Fruit fly (Drosophila melanogaster) whole organism, embryonic: ENCODE data around the gene Synd.

Source experiments
- Aef1 ChIP-seq: fragments of 200-800 bp; sonication (Bioruptor generic); IDR thresholded peaks from 3 replicates; pipeline ENCODE4 v1.3.6; 2022; ENCODE audit warnings: missing biosample characterization, missing genetic modification characterization
- CG10147 ChIP-seq: fragments of 200-800 bp; sonication (Bioruptor generic); optimal IDR thresholded peaks from 2 replicates; lab custom pipeline; 2019; ENCODE audit warnings: missing biosample characterization, mild to moderate bottlenecking, missing genetic modification characterization, moderate library complexity
- CG10321 ChIP-seq: fragments of 200-800 bp; sonication (Bioruptor generic); IDR thresholded peaks from 2 replicates; pipeline ENCODE4 v1.3.6; 2022; ENCODE audit warnings: missing biosample characterization, missing genetic modification characterization
- CG10543 ChIP-seq: fragments of 200-800 bp; sonication (Bioruptor generic); optimal IDR thresholded peaks from 3 replicates; lab custom pipeline; 2017; ENCODE audit warnings: missing biosample characterization, mild to moderate bottlenecking, missing genetic modification characterization, moderate library complexity
- CG11456 ChIP-seq: fragments of 200-800 bp; sonication (Bioruptor generic); IDR thresholded peaks from 3 replicates; pipeline ENCODE4 v1.3.6; 2022; ENCODE audit warnings: missing biosample characterization, missing genetic modification characterization
- CG12236 ChIP-seq: fragments of 200-800 bp; sonication (Bioruptor generic); optimal IDR thresholded peaks from 2 replicates; lab custom pipeline; 2016; ENCODE audit warnings: missing biosample characterization, missing genetic modification characterization
- CG12942 ChIP-seq: fragments of 200-800 bp; sonication (Bioruptor generic); optimal IDR thresholded peaks from 3 replicates; lab custom pipeline; 2016; ENCODE audit warnings: missing biosample characterization, missing genetic modification characterization
- CG14710 ChIP-seq: fragments of 200-800 bp; sonication (Bioruptor generic); optimal IDR thresholded peaks from 3 replicates; lab custom pipeline; 2019; ENCODE audit warnings: missing biosample characterization, mild to moderate bottlenecking, missing genetic modification characterization, moderate library complexity
- CG15011 ChIP-seq: fragments of 200-800 bp; sonication (Bioruptor generic); optimal IDR thresholded peaks from 3 replicates; lab custom pipeline; 2018; ENCODE audit warnings: missing biosample characterization, mild to moderate bottlenecking, missing genetic modification characterization
- CG1832 ChIP-seq: fragments of 200-800 bp; sonication (Bioruptor generic); optimal IDR thresholded peaks from 2 replicates; lab custom pipeline; 2017; ENCODE audit warnings: missing biosample characterization, mild to moderate bottlenecking, missing genetic modification characterization, inconsistent platforms
- CG18599 ChIP-seq: fragments of 200-800 bp; sonication (Bioruptor generic); optimal IDR thresholded peaks from 3 replicates; lab custom pipeline; 2017; ENCODE audit warnings: missing biosample characterization, missing genetic modification characterization, mild to moderate bottlenecking, moderate library complexity, missing genetic modification reagents
- CG30431 ChIP-seq: fragments of 200-800 bp; sonication (Bioruptor generic); optimal IDR thresholded peaks from 2 replicates; lab custom pipeline; 2017; ENCODE audit warnings: missing biosample characterization, missing genetic modification characterization
- CG3281 ChIP-seq: fragments of 200-800 bp; sonication (Bioruptor generic); optimal IDR thresholded peaks from 3 replicates; lab custom pipeline; 2017; ENCODE audit warnings: missing biosample characterization, mild to moderate bottlenecking, missing genetic modification characterization
- CG6175 ChIP-seq: fragments of 200-800 bp; sonication (Bioruptor generic); IDR thresholded peaks from 3 replicates; pipeline ENCODE4 v1.3.6; 2022; ENCODE audit warnings: missing biosample characterization, missing genetic modification characterization
- CG6689 ChIP-seq: fragments of 200-800 bp; sonication (Bioruptor generic); IDR thresholded peaks from 2 replicates; pipeline ENCODE4 v1.3.6; 2022; ENCODE audit warnings: missing biosample characterization, missing genetic modification characterization
- CG6854 ChIP-seq: fragments of 200-800 bp; sonication (Bioruptor generic); optimal IDR thresholded peaks from 3 replicates; lab custom pipeline; 2017; ENCODE audit warnings: missing biosample characterization, mild to moderate bottlenecking, missing genetic modification characterization
- CG7357 ChIP-seq: fragments of 200-800 bp; sonication (Bioruptor generic); IDR thresholded peaks from 3 replicates; pipeline ENCODE4 v1.3.6; 2022; ENCODE audit warnings: missing biosample characterization, missing genetic modification characterization
- D19B ChIP-seq: fragments of 200-800 bp; sonication (Bioruptor generic); optimal IDR thresholded peaks from 2 replicates; lab custom pipeline; 2017; ENCODE audit warnings: missing biosample characterization, mild to moderate bottlenecking, missing genetic modification characterization
- Dad ChIP-seq: fragments of 200-800 bp; sonication (Bioruptor generic); optimal IDR thresholded peaks from 3 replicates; lab custom pipeline; 2016; ENCODE audit warnings: missing biosample characterization, missing genetic modification characterization
- Dp ChIP-seq: fragments of 200-800 bp; sonication (Bioruptor generic); optimal IDR thresholded peaks from 2 replicates; lab custom pipeline; 2018; ENCODE audit warnings: missing biosample characterization, mild to moderate bottlenecking, missing genetic modification characterization, moderate library complexity
- Elba2 ChIP-seq: fragments of 200-800 bp; sonication (Bioruptor generic); optimal IDR thresholded peaks from 3 replicates; lab custom pipeline; 2016; ENCODE audit warnings: missing biosample characterization, missing genetic modification characterization
- Ets65A ChIP-seq: fragments of 200-800 bp; sonication (Bioruptor generic); peaks from one replicate; lab custom pipeline; 2016; ENCODE audit warnings: missing biosample characterization, missing genetic modification characterization
- GATAe ChIP-seq: fragments of 200-800 bp; sonication (Bioruptor generic); conservative IDR thresholded peaks from 2 replicates; pipeline ENCODE4 v1.3.6; 2022; ENCODE audit warnings: missing biosample characterization, missing genetic modification characterization
- HLH4C ChIP-seq: fragments of 200-800 bp; sonication (Bioruptor generic); IDR thresholded peaks from 3 replicates; pipeline ENCODE4 v1.3.6; 2022; ENCODE audit warnings: missing biosample characterization, missing genetic modification characterization; ENCODE audit not compliant: partially characterized antibody
- MESR4 ChIP-seq: fragments of 200-800 bp; sonication (Bioruptor generic); optimal IDR thresholded peaks from 2 replicates; lab custom pipeline; 2018; ENCODE audit warnings: missing biosample characterization, mild to moderate bottlenecking, missing genetic modification characterization, moderate library complexity
- Max ChIP-seq: fragments of 200-800 bp; sonication (Bioruptor generic); optimal IDR thresholded peaks from 2 replicates; lab custom pipeline; 2016; ENCODE audit warnings: missing biosample characterization, mild to moderate bottlenecking, missing genetic modification characterization
- Mes4 ChIP-seq: fragments of 200-800 bp; sonication (Bioruptor generic); optimal IDR thresholded peaks from 2 replicates; lab custom pipeline; 2016; ENCODE audit warnings: missing biosample characterization, missing genetic modification characterization
- Nf-YB ChIP-seq: fragments of 200-800 bp; sonication (Bioruptor generic); optimal IDR thresholded peaks from 3 replicates; lab custom pipeline; 2019; ENCODE audit warnings: missing biosample characterization, mild to moderate bottlenecking, missing genetic modification characterization, moderate library complexity
- Nf-YC ChIP-seq: fragments of 200-800 bp; optimal IDR thresholded peaks from 3 replicates; lab custom pipeline; 2019; ENCODE audit warnings: missing biosample characterization, mild to moderate bottlenecking, missing genetic modification characterization, moderate library complexity
- Opbp ChIP-seq: fragments of 200-800 bp; sonication (Bioruptor generic); IDR thresholded peaks from 3 replicates; pipeline ENCODE4 v1.3.6; 2022; ENCODE audit warnings: missing biosample characterization, missing genetic modification characterization; ENCODE audit not compliant: partially characterized antibody
- Ptx1 ChIP-seq: fragments of 200-800 bp; sonication (Bioruptor generic); IDR thresholded peaks from 2 replicates; pipeline ENCODE4 v1.3.6; 2022; ENCODE audit warnings: missing biosample characterization, missing genetic modification characterization
- Taf1 ChIP-seq: fragments of 200-800 bp; sonication (Bioruptor generic); IDR thresholded peaks from 2 replicates; pipeline ENCODE4 v1.3.6; 2022; ENCODE audit warnings: missing biosample characterization, missing genetic modification characterization
- chinmo ChIP-seq: fragments of 200-800 bp; sonication (Bioruptor generic); IDR thresholded peaks from 4 replicates; pipeline ENCODE4 v1.3.6; 2022; ENCODE audit warnings: missing biosample characterization, missing genetic modification characterization; ENCODE audit not compliant: partially characterized antibody
- dati ChIP-seq: fragments of 200-800 bp; sonication (Bioruptor generic); IDR thresholded peaks from 2 replicates; pipeline ENCODE4 v1.3.6; 2022; ENCODE audit warnings: missing biosample characterization, missing genetic modification characterization
- en ChIP-seq: fragments of 200-800 bp; sonication (Bioruptor generic); optimal IDR thresholded peaks from 2 replicates; lab custom pipeline; 2016; ENCODE audit warnings: missing biosample characterization, missing genetic modification characterization
- eve ChIP-seq, 2 experiments: fragments of >200 bp; optimal IDR thresholded peaks; 2 replicates each; lab custom pipeline; 2017; ENCODE audit warnings: missing biosample characterization in 2 of 2, missing genetic modification characterization in 2 of 2
- fd102C ChIP-seq: fragments of 200-800 bp; sonication (Bioruptor generic); optimal IDR thresholded peaks from 2 replicates; lab custom pipeline; 2018; ENCODE audit warnings: missing biosample characterization, mild to moderate bottlenecking, missing genetic modification characterization, moderate library complexity
- fd3F ChIP-seq: fragments of 200-800 bp; sonication (Bioruptor generic); optimal IDR thresholded peaks from 2 replicates; lab custom pipeline; 2018; ENCODE audit warnings: missing biosample characterization, mild to moderate bottlenecking, missing genetic modification characterization, moderate library complexity
- gt ChIP-seq: fragments of 200-800 bp; sonication (Bioruptor generic); IDR thresholded peaks from 2 replicates; pipeline ENCODE4 v1.3.6; 2022; ENCODE audit warnings: missing biosample characterization, missing genetic modification characterization
- jigr1 ChIP-seq: fragments of 200-800 bp; sonication (Bioruptor generic); IDR thresholded peaks from 3 replicates; pipeline ENCODE4 v1.3.6; 2022; ENCODE audit warnings: missing biosample characterization, missing genetic modification characterization
- pum ChIP-seq: fragments of 200-800 bp; sonication (Bioruptor generic); optimal IDR thresholded peaks from 2 replicates; lab custom pipeline; 2016; ENCODE audit warnings: missing biosample characterization, missing genetic modification characterization
- row ChIP-seq: fragments of 200-800 bp; sonication (Bioruptor generic); IDR thresholded peaks from 3 replicates; pipeline ENCODE4 v1.3.6; 2022; ENCODE audit warnings: missing biosample characterization, missing genetic modification characterization
- sens ChIP-seq: fragments of 200-800 bp; sonication (Bioruptor generic); peaks from one replicate; lab custom pipeline; 2016; ENCODE audit warnings: missing biosample characterization, missing genetic modification characterization
- sob ChIP-seq: fragments of 200-800 bp; sonication (Bioruptor generic); IDR thresholded peaks from 2 replicates; pipeline ENCODE4 v1.3.6; 2022; ENCODE audit warnings: missing biosample characterization, missing genetic modification characterization
- tll ChIP-seq, 2 experiments: fragments of 200-800 bp in 1 of 2; fragments of >200 bp in 1 of 2; sonication (Bioruptor generic) in 1 of 2; optimal IDR thresholded peaks; 2 replicates each; lab custom pipeline; 2017 to 2019; ENCODE audit warnings: missing biosample characterization in 2 of 2, missing genetic modification characterization in 2 of 2, mild to moderate bottlenecking in 1 of 2, moderate library complexity in 1 of 2
- tna ChIP-seq: fragments of 200-800 bp; sonication (Bioruptor generic); IDR thresholded peaks from 2 replicates; pipeline ENCODE4 v1.3.6; 2022; ENCODE audit warnings: missing biosample characterization, missing genetic modification characterization; ENCODE audit not compliant: partially characterized antibody
- zen ChIP-seq: fragments of 200-800 bp; sonication (Bioruptor generic); optimal IDR thresholded peaks from 3 replicates; lab custom pipeline; 2018; ENCODE audit warnings: missing biosample characterization, mild to moderate bottlenecking, missing genetic modification characterization, moderate library complexity

The Synd gene

DNA sequence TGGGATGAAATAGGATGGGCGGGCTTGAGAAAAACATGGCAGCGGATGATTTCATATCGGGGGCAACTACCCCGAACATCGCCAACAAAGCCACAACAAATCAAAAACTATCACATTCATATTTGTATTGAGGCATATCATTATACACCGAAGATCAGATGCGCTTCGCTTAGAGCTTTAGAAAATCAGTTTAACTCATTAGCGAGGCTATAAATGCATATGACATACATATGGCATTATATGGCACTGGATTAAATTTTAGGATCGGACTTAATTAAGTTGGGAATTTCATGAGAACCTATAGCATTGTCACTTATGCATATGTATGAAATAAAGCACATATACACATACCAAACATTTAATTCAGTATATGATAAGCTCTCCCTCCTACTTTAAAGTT, 13.7 kb downstream of the Synd start (continued):
- TF ChIP-seq eve (GFP tag; optimal IDR thresholded peaks at IDR 0.05; lab: Kevin White, UChicago) (no peak), Elba2 (GFP tag; lab: Kevin White, UChicago) (no peak), row (GFP tag; lab: Robert Waterston, UW) (0 out of 3 replicates have a peak, but pooled peaks have one; percentile 12), CG15011 (GFP tag; lab: Kevin White, UChicago) (no peak), CG30431 (GFP tag; lab: Kevin White, UChicago) (no peak), CG7357 (GFP tag; lab: Robert Waterston, UW) (no peak), sens (GFP tag; lab: Kevin White, UChicago) (peak; percentile 45), CG18599 (GFP tag; lab: Kevin White, UChicago) (peak; percentile 23), Ets65A (GFP tag; lab: Kevin White, UChicago) (peak; percentile 21), tll (GFP tag; optimal IDR thresholded peaks at IDR 0.05; lab: Kevin White, UChicago) (no peak), CG12236 (GFP tag; lab: Kevin White, UChicago) (no peak), Ptx1 (GFP tag; lab: Robert Waterston, UW) (peak; percentile 28; the same call in 1 of the 2 replicates)

DNA sequence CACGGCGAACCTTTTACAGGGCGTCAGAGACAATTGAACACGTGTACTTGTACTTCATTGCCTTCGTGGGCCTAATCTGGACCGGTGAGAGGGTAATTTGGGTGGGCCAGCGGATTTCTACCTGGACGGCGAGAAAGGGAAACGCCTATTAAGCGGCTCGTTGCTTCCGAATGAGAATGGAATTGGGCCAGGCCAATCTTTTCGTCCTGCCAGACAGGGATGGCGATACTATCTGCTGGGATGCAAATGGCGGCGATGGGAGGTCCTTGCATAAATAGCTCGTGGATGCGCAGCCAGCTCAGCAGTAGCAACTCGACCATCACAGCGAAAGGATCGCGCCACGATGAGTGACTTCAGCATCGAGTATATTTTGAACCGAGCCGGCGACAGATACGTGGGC, 14.2 kb downstream of the Synd start, which contains the start of gene CG15696:
TSS of gene CG15696 (plus strand) at position 301 of the 400 bp plus-strand sequence.
- TF ChIP-seq dati: no peak
- TF ChIP-seq CG10321 (GFP tag; lab: Robert Waterston, UW): peak; percentile 50
- peak; percentile 12 for TF ChIP-seq CG1832 (GFP tag; lab: Kevin White, UChicago)
- TF ChIP-seq Nf-YB (GFP tag; lab: Kevin White, UChicago): peak; percentile 70
- TF ChIP-seq zen: peak; percentile 3
- TF ChIP-seq Nf-YC (tag; lab: Kevin White, UChicago): peak; percentile 40
- no peak for TF ChIP-seq Dad (GFP tag; lab: Kevin White, UChicago)

DNA sequence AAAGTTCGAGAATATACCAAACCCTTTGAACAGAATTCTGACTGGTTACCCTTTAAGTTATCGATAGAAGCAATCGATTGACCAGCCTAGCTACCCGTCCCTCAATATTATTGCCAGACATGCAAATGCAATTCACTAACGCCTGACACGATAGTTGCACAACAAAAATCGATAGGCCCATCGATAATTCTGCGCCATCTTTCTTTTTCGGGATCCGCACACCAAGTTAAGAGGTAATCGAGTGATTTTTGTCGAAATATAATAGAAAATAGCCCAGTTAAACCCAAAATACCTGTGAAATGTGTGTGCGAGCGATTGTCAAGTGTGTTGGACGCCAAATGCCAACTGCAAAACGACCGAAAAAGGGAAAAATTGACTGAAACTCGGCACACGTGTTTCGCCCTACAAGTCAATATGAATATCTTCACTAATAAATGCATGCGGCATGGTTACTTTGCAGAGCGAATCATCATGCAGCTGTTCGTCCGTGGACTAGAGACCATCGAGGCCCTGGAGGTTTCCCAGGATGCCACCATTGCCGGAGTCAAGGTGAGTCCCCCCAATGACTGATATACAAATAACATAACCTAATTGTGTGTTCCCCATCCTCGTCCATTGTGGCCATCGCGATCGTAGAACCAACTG, 17.9 kb downstream of the Synd start, which contains the start of gene RpS30:
TSS of gene RpS30 (plus strand) at position 122 of the 645 bp plus-strand sequence.
- TF ChIP-seq fd102C (GFP tag; lab: Kevin White, UChicago): no peak
- TF ChIP-seq en (GFP tag; lab: Kevin White, UChicago): no peak
- TF ChIP-seq CG12942 (GFP tag; lab: Kevin White, UChicago): no peak
- no peak for TF ChIP-seq CG6689
- TF ChIP-seq CG14710 (tag; lab: Kevin White, UChicago): peak; percentile 80
- TF ChIP-seq gt (GFP tag; lab: Robert Waterston, UW): no peak
- peak; percentile 61 for TF ChIP-seq Dp (GFP tag; lab: Kevin White, UChicago)
- TF ChIP-seq Mes4 (GFP tag; lab: Kevin White, UChicago): peak; percentile 53
- no peak for TF ChIP-seq CG6854
- no peak for TF ChIP-seq GATAe (GFP tag; lab: Robert Waterston, UW)
- no peak for TF ChIP-seq Taf1 (GFP tag; lab: Robert Waterston, UW)
- no peak; the same call in 2 of the 3 replicates for TF ChIP-seq CG11456 (GFP tag; lab: Robert Waterston, UW)
- TF ChIP-seq sob: peak; percentile 69
- TF ChIP-seq pum: no peak
- no peak for TF ChIP-seq fd3F (GFP tag; lab: Kevin White, UChicago)
- peak; percentile 49 for TF ChIP-seq Max
- TF ChIP-seq CG10147 (GFP tag; lab: Kevin White, UChicago): peak; percentile 51
- no peak for TF ChIP-seq CG6175
- TF ChIP-seq Aef1: no peak
- TF ChIP-seq CG10543 (GFP tag; lab: Kevin White, UChicago): no peak
- TF ChIP-seq jigr1 (GFP tag; lab: Robert Waterston, UW): no peak
- TF ChIP-seq D19B (GFP tag; lab: Kevin White, UChicago): no peak
- peak; percentile 37 for TF ChIP-seq CG3281 (GFP tag; lab: Kevin White, UChicago)
- TF ChIP-seq HLH4C (GFP tag; lab: Robert Waterston, UW): peak; percentile 96
- TF ChIP-seq chinmo: peak; percentile 94
- TF ChIP-seq Opbp (GFP tag; lab: Robert Waterston, UW): peak; percentile 98
- peak; percentile 95 for TF ChIP-seq tna (GFP tag; lab: Robert Waterston, UW)
- peak; percentile 96 for TF ChIP-seq MESR4 (GFP tag; lab: Kevin White, UChicago)
